Worm (Caenorhabditis elegans) whole organism, late embryonic: ENCODE measurements around the gene Y47D3A.34.

ENCODE experiments used
- C38D4.7 ChIP-seq: fragments of 200-800 bp; sonication (Bioruptor generic); optimal IDR thresholded peaks from 2 replicates; lab custom pipeline; 2018; ENCODE audit warnings: mild to moderate bottlenecking, missing genetic modification characterization, moderate library complexity, missing compliant biosample characterization
- T23F11.4 ChIP-seq: fragments of 200-800 bp; sonication (Bioruptor generic); optimal IDR thresholded peaks from 2 replicates; lab custom pipeline; 2018; ENCODE audit warnings: mild to moderate bottlenecking, missing genetic modification characterization, missing compliant biosample characterization
- Y22D7AL.16 ChIP-seq: sonication (generic microtip); optimal IDR thresholded peaks from 2 replicates; lab custom pipeline; 2016; ENCODE audit warnings: missing genetic modification characterization, missing compliant biosample characterization
- ahr-1 ChIP-seq: sonication (generic microtip); optimal IDR thresholded peaks from 2 replicates; lab custom pipeline; 2016; ENCODE audit warnings: missing genetic modification characterization, missing compliant biosample characterization
- ama-1 ChIP-seq: fragments of 150-350 bp; optimal IDR thresholded peaks from 2 replicates; lab custom pipeline; 2014
- ceh-14 ChIP-seq: sonication (generic microtip); optimal IDR thresholded peaks from 2 replicates; lab custom pipeline; 2016; ENCODE audit warnings: missing genotype, missing genetic modification characterization, missing compliant biosample characterization
- ceh-18 ChIP-seq: sonication (generic microtip); optimal IDR thresholded peaks from 2 replicates; lab custom pipeline; 2016; ENCODE audit warnings: missing genetic modification characterization, missing compliant biosample characterization
- ceh-22 ChIP-seq: sonication (generic microtip); optimal IDR thresholded peaks from 2 replicates; lab custom pipeline; 2017; ENCODE audit warnings: missing biosample characterization, missing genetic modification characterization
- ceh-24 ChIP-seq: sonication (generic microtip); optimal IDR thresholded peaks from 2 replicates; lab custom pipeline; 2016; ENCODE audit warnings: mild to moderate bottlenecking, missing genetic modification characterization, missing compliant biosample characterization
- ceh-30 ChIP-seq: fragments of 150-350 bp; optimal IDR thresholded peaks from 2 replicates; lab custom pipeline; 2014; ENCODE audit warnings: missing biosample characterization, missing genetic modification characterization
- ceh-34 ChIP-seq: sonication (generic microtip); optimal IDR thresholded peaks from 2 replicates; lab custom pipeline; 2016; ENCODE audit warnings: mild to moderate bottlenecking, missing genetic modification characterization, missing compliant biosample characterization
- ceh-45 ChIP-seq: fragments of 200-800 bp; sonication (Bioruptor generic); IDR thresholded peaks from 2 replicates; pipeline ENCODE4 v1.3.6; 2022; ENCODE audit warnings: missing genetic modification reagents, missing genetic modification characterization, missing compliant biosample characterization
- ceh-48 ChIP-seq: sonication (generic microtip); optimal IDR thresholded peaks from 2 replicates; lab custom pipeline; 2016; ENCODE audit warnings: missing genetic modification characterization, inconsistent platforms, missing compliant biosample characterization
- ceh-6 ChIP-seq: fragments of 200-800 bp; sonication (Bioruptor generic); optimal IDR thresholded peaks from 2 replicates; lab custom pipeline; 2018; ENCODE audit warnings: mild to moderate bottlenecking, missing genetic modification characterization, missing compliant biosample characterization
- dve-1 ChIP-seq: sonication (generic microtip); optimal IDR thresholded peaks from 2 replicates; lab custom pipeline; 2017; ENCODE audit warnings: antibody characterized with exemption, mild to moderate bottlenecking, missing genetic modification characterization, missing compliant biosample characterization
- elt-2 ChIP-seq: sonication (generic microtip); optimal IDR thresholded peaks from 2 replicates; lab custom pipeline; 2016; ENCODE audit warnings: missing genetic modification reagents, missing genetic modification characterization, missing compliant biosample characterization
- fkh-10 ChIP-seq: fragments of 150-350 bp; optimal IDR thresholded peaks from 2 replicates; lab custom pipeline; 2014; ENCODE audit warnings: missing biosample characterization, missing genetic modification reagents, missing genetic modification characterization
- fkh-6 ChIP-seq: sonication (generic microtip); optimal IDR thresholded peaks from 2 replicates; lab custom pipeline; 2016; ENCODE audit warnings: missing genetic modification characterization, missing compliant biosample characterization
- hlh-13 ChIP-seq: fragments of 200-800 bp; sonication (Bioruptor generic); optimal IDR thresholded peaks from 2 replicates; lab custom pipeline; 2018; ENCODE audit warnings: mild to moderate bottlenecking, missing genetic modification characterization, missing compliant biosample characterization
- hlh-15 ChIP-seq: sonication (generic microtip); optimal IDR thresholded peaks from 2 replicates; lab custom pipeline; 2016; ENCODE audit warnings: missing genetic modification characterization, missing compliant biosample characterization
- hlh-30 ChIP-seq: sonication (generic microtip); optimal IDR thresholded peaks from 2 replicates; lab custom pipeline; 2017; ENCODE audit warnings: antibody characterized with exemption, missing genetic modification characterization, missing compliant biosample characterization; ENCODE audit not compliant: insufficient read depth
- hlh-6 ChIP-seq: sonication (generic microtip); optimal IDR thresholded peaks from 2 replicates; lab custom pipeline; 2016; ENCODE audit warnings: missing genotype, missing genetic modification characterization, missing compliant biosample characterization
- lin-11 ChIP-seq: fragments of 200-800 bp; sonication (Bioruptor generic); optimal IDR thresholded peaks from 2 replicates; lab custom pipeline; 2018; ENCODE audit warnings: mild to moderate bottlenecking, missing genetic modification characterization, missing compliant biosample characterization
- madf-2 ChIP-seq: sonication (generic microtip); optimal IDR thresholded peaks from 2 replicates; lab custom pipeline; 2017; ENCODE audit warnings: missing genetic modification characterization, missing compliant biosample characterization
- nfya-1 ChIP-seq: sonication (generic microtip); optimal IDR thresholded peaks from 2 replicates; lab custom pipeline; 2017; ENCODE audit warnings: missing genetic modification characterization, mild to moderate bottlenecking, missing compliant biosample characterization, antibody characterized with exemption, moderate library complexity
- odd-2 ChIP-seq: sonication (generic microtip); optimal IDR thresholded peaks from 2 replicates; lab custom pipeline; 2017; ENCODE audit warnings: antibody characterized with exemption, mild to moderate bottlenecking, missing genetic modification characterization, missing compliant biosample characterization
- pat-9 ChIP-seq: fragments of 200-800 bp; sonication (Bioruptor generic); optimal IDR thresholded peaks from 2 replicates; lab custom pipeline; 2018; ENCODE audit warnings: mild to moderate bottlenecking, missing genetic modification characterization, moderate library complexity, missing compliant biosample characterization
- pax-1 ChIP-seq: fragments of 150-350 bp; optimal IDR thresholded peaks from 2 replicates; lab custom pipeline; 2014; ENCODE audit warnings: missing biosample characterization, missing genetic modification characterization
- pha-4 ChIP-seq: fragments of 150-350 bp; optimal IDR thresholded peaks from 2 replicates; lab custom pipeline; 2018; ENCODE audit warnings: missing biosample characterization, missing genetic modification reagents, missing genetic modification characterization
- pros-1 ChIP-seq: fragments of 150-350 bp; optimal IDR thresholded peaks from 2 replicates; lab custom pipeline; 2014; ENCODE audit warnings: missing biosample characterization, missing genetic modification reagents, missing genetic modification characterization
- ref-2 ChIP-seq: sonication (generic microtip); optimal IDR thresholded peaks from 2 replicates; lab custom pipeline; 2016; ENCODE audit warnings: missing genetic modification characterization, missing compliant biosample characterization
- sox-2 ChIP-seq: fragments of 200-800 bp; sonication (Bioruptor generic); IDR thresholded peaks from 2 replicates; pipeline ENCODE4 v1.3.6; 2022; ENCODE audit warnings: missing genetic modification reagents, missing genetic modification characterization, missing compliant biosample characterization
- sox-4 ChIP-seq: sonication (generic microtip); optimal IDR thresholded peaks from 2 replicates; lab custom pipeline; 2017; ENCODE audit warnings: mild to moderate bottlenecking, missing genetic modification characterization, inconsistent platforms, missing compliant biosample characterization
- tbx-2 ChIP-seq: sonication (generic microtip); optimal IDR thresholded peaks from 2 replicates; lab custom pipeline; 2016; ENCODE audit warnings: missing genetic modification characterization, missing compliant biosample characterization
- tbx-7 ChIP-seq: sonication (generic microtip); optimal IDR thresholded peaks from 2 replicates; lab custom pipeline; 2016; ENCODE audit warnings: missing genotype, missing genetic modification characterization, missing compliant biosample characterization
- ttx-3 ChIP-seq: sonication (generic microtip); optimal IDR thresholded peaks from 2 replicates; lab custom pipeline; 2016; ENCODE audit warnings: missing genetic modification reagents, missing genetic modification characterization, missing compliant biosample characterization
- unc-42 ChIP-seq: sonication (generic microtip); optimal IDR thresholded peaks from 2 replicates; lab custom pipeline; 2016; ENCODE audit warnings: missing genotype, missing genetic modification characterization, missing compliant biosample characterization
- unc-55 ChIP-seq: sonication (generic microtip); optimal IDR thresholded peaks from 2 replicates; lab custom pipeline; 2017; ENCODE audit warnings: missing biosample characterization, missing genetic modification reagents, missing genetic modification characterization
- unc-86 ChIP-seq: sonication (generic microtip); optimal IDR thresholded peaks from 2 replicates; lab custom pipeline; 2016; ENCODE audit warnings: missing genetic modification characterization, missing compliant biosample characterization
- zip-5 ChIP-seq: sonication (generic microtip); optimal IDR thresholded peaks from 2 replicates; lab custom pipeline; 2016; ENCODE audit warnings: missing genetic modification characterization, missing compliant biosample characterization

Gene Y47D3A.34

ce11 chrIII:11251718-11252441, 17.2 kb upstream of the Y47D3A.34 start, which contains the start of gene Y47D3A.32:
Gene Y47D3A.32, plus strand, starts transcription at chrIII:11252391.
- peak; percentile 9 for TF ChIP-seq elt-2 (tag; lab: Kevin White, UChicago)
- TF ChIP-seq unc-55 (GFP tag; lab: Kevin White, UChicago), result no peak

DNA sequence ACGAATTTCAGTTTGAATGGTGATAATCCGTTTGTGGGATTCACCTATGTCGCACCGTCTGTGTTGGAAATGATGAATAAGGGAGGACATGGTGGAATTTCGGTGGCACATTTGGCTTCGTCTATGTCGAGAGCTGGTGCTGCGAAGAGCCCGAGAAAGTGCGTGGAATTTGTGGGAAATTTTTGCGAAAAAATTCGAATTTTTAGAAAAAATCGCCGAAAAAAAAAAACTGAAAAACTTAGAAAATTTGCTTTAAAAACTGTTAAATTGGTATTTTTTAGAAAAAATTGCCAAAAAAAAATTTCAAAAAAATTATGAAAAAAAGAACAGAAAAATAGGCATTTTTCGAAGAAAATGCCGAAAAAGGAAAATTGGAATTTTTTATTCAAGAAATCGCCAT, 14.2 kb upstream of the Y47D3A.34 start:
- no peak for TF ChIP-seq ahr-1 (tag; lab: Kevin White, UChicago)
- TF ChIP-seq dve-1 (tag; lab: Kevin White, UChicago), result no peak
- TF ChIP-seq odd-2, result no peak
- no peak for TF ChIP-seq ceh-22 (tag; lab: Kevin White, UChicago)
- TF ChIP-seq ceh-24, result no peak

- TF ChIP-seq pros-1 (tag; lab: Kevin White, UChicago), result no peak
- no peak for TF ChIP-seq madf-2 (tag; lab: Kevin White, UChicago)
- no peak for TF ChIP-seq lin-11
- no peak for TF ChIP-seq T23F11.4
- TF ChIP-seq odd-2, result no peak
- no peak for TF ChIP-seq tbx-7 (tag; lab: Kevin White, UChicago)
- TF ChIP-seq ceh-48, result no peak
- no peak for TF ChIP-seq fkh-10 (GFP tag; lab: Kevin White, UChicago)
- TF ChIP-seq ref-2 (tag; lab: Kevin White, UChicago), result no peak
- TF ChIP-seq sox-4 (tag; lab: Kevin White, UChicago), result no peak
- TF ChIP-seq zip-5 (tag; lab: Kevin White, UChicago), result no peak
Observed at ce11 chrIII:11246588-11246987, 11.9 kb upstream of the Y47D3A.34 start.

DNA sequence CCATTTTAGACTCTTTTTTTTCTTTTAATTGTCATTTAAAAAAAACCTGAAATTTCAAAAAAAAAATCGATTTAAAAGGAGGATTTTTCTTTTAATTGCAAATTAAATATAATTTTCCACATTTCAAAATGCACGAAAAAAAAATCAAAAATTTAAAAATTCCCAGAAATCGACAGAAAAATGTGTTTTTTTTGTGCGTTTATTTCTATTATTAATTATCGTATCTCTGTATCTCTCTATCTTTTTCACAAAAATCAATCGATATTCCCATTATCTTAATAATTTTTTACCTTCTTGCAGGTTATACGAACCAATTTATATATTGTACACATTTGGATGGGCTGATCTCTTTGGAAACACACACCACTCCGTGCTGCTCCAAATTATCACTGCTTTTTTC, 10.2 kb upstream of the Y47D3A.34 start, which contains the start of gene rsks-1:
rsks-1 (plus strand) TSS at position 301 of the 400 bp plus-strand sequence.
- TF ChIP-seq ceh-30 (tag; lab: Kevin White, UChicago) (no peak), pat-9 (tag; lab: Kevin White, UChicago) (no peak), lin-11 (no peak), pros-1 (tag; lab: Kevin White, UChicago) (no peak), ttx-3 (tag; lab: Kevin White, UChicago) (no peak), unc-42 (no peak), C38D4.7 (GFP tag; lab: Kevin White, UChicago) (no peak), unc-86 (no peak), unc-55 (GFP tag; lab: Kevin White, UChicago) (no peak), pha-4 (tag; lab: Kevin White, UChicago) (no peak), tbx-2 (tag; lab: Kevin White, UChicago) (no peak), pax-1 (tag; lab: Kevin White, UChicago) (no peak), ceh-6 (GFP tag; lab: Kevin White, UChicago) (no peak), fkh-10 (GFP tag; lab: Kevin White, UChicago) (no peak)

- TF ChIP-seq Y22D7AL.16 (tag; lab: Kevin White, UChicago), result no peak
- no peak for TF ChIP-seq ceh-30 (tag; lab: Kevin White, UChicago)
- no peak for TF ChIP-seq madf-2 (tag; lab: Kevin White, UChicago)
- no peak for TF ChIP-seq ama-1 (lab: Kevin White, UChicago)
- TF ChIP-seq odd-2, result no peak
Observed at ce11 chrIII:11244338-11244737, 9.7 kb upstream of the Y47D3A.34 start.

ce11 chrIII:11243421-11243820, 8.8 kb upstream of the Y47D3A.34 start:
- peak; percentile 61 for TF ChIP-seq dve-1 (tag; lab: Kevin White, UChicago)
- TF ChIP-seq tbx-2 (tag; lab: Kevin White, UChicago), result peak; percentile 56
- peak; percentile 46 for TF ChIP-seq hlh-30 (tag; lab: Kevin White, UChicago)
- TF ChIP-seq fkh-10 (GFP tag; lab: Kevin White, UChicago), result no peak
- TF ChIP-seq pat-9 (tag; lab: Kevin White, UChicago), result no peak
- TF ChIP-seq pax-1 (tag; lab: Kevin White, UChicago), result peak; percentile 38
- TF ChIP-seq hlh-15, result no peak
- TF ChIP-seq ama-1 (lab: Kevin White, UChicago), result no peak
- TF ChIP-seq madf-2 (tag; lab: Kevin White, UChicago), result peak; percentile 14
- TF ChIP-seq ceh-34 (tag; lab: Kevin White, UChicago), result peak; percentile 37
- TF ChIP-seq sox-2 (GFP tag; lab: Robert Waterston, UW), result no peak
- peak; percentile 82 for TF ChIP-seq nfya-1
- no peak for TF ChIP-seq fkh-6 (tag; lab: Kevin White, UChicago)
- TF ChIP-seq hlh-6, result no peak
- TF ChIP-seq lin-11, result no peak
- TF ChIP-seq ceh-14 (tag; lab: Kevin White, UChicago), result peak; percentile 6
- no peak for TF ChIP-seq pros-1 (tag; lab: Kevin White, UChicago)
- TF ChIP-seq zip-5 (tag; lab: Kevin White, UChicago), result no peak
- no peak for TF ChIP-seq hlh-13
- TF ChIP-seq ceh-45 (GFP tag; lab: Robert Waterston, UW), result no peak
- TF ChIP-seq T23F11.4, result no peak
- TF ChIP-seq ceh-18 (tag; lab: Kevin White, UChicago), result peak; percentile 76
